Fruit fly (Drosophila melanogaster) whole organism, embryonic: Measurements from ENCODE around the gene CG13086.

Experiments
- CG11504 ChIP-seq: fragments of 200-800 bp; sonication (Bioruptor generic); optimal IDR thresholded peaks from 3 replicates; lab custom pipeline; 2019; ENCODE audit warnings: missing biosample characterization, mild to moderate bottlenecking, missing genetic modification characterization, moderate library complexity
- CG12769 ChIP-seq: fragments of 200-800 bp; sonication (Bioruptor generic); optimal IDR thresholded peaks from 2 replicates; lab custom pipeline; 2019; ENCODE audit warnings: missing biosample characterization, mild to moderate bottlenecking, missing genetic modification characterization, moderate library complexity
- CG13775 ChIP-seq: fragments of 200-800 bp; sonication (Bioruptor generic); optimal IDR thresholded peaks from 3 replicates; lab custom pipeline; 2017; ENCODE audit warnings: missing biosample characterization, mild to moderate bottlenecking, missing genetic modification characterization
- CG13894 ChIP-seq: fragments of 200-800 bp; sonication (Bioruptor generic); optimal IDR thresholded peaks from 3 replicates; lab custom pipeline; 2018; ENCODE audit warnings: missing biosample characterization, mild to moderate bottlenecking, missing genetic modification characterization, moderate library complexity
- CG15073 ChIP-seq: fragments of 200-800 bp; sonication (Bioruptor generic); optimal IDR thresholded peaks from 2 replicates; lab custom pipeline; 2016; ENCODE audit warnings: missing biosample characterization, missing genetic modification characterization
- CG2199 ChIP-seq: fragments of 200-800 bp; sonication (Bioruptor generic); IDR thresholded peaks from 3 replicates; pipeline ENCODE4 v1.3.6; 2022; ENCODE audit warnings: missing biosample characterization, missing genetic modification characterization
- CG2889 ChIP-seq: fragments of 200-800 bp; sonication (Bioruptor generic); IDR thresholded peaks from 3 replicates; pipeline ENCODE4 v1.3.6; 2022; ENCODE audit warnings: missing biosample characterization, missing genetic modification characterization
- CG34376 ChIP-seq: fragments of 200-800 bp; sonication (Bioruptor generic); optimal IDR thresholded peaks from 2 replicates; lab custom pipeline; 2018; ENCODE audit warnings: missing biosample characterization, mild to moderate bottlenecking, missing genetic modification characterization
- CG34422 ChIP-seq: fragments of 200-800 bp; sonication (Bioruptor generic); IDR thresholded peaks from 3 replicates; pipeline ENCODE4 v1.3.6; 2022; ENCODE audit warnings: missing biosample characterization, missing genetic modification characterization
- CG6654 ChIP-seq: fragments of 200-800 bp; sonication (Bioruptor generic); optimal IDR thresholded peaks from 2 replicates; lab custom pipeline; 2017; ENCODE audit warnings: missing biosample characterization, mild to moderate bottlenecking, missing genetic modification characterization
- CG6683 ChIP-seq: fragments of 200-800 bp; sonication (Bioruptor generic); optimal IDR thresholded peaks from 2 replicates; lab custom pipeline; 2017; ENCODE audit warnings: missing biosample characterization, mild to moderate bottlenecking, missing genetic modification characterization, missing genetic modification reagents
- CG6765 ChIP-seq: fragments of 200-800 bp; sonication (Bioruptor generic); optimal IDR thresholded peaks from 3 replicates; lab custom pipeline; 2017; ENCODE audit warnings: missing biosample characterization, mild to moderate bottlenecking, missing genetic modification characterization
- CG7786 ChIP-seq: fragments of 200-800 bp; sonication (Bioruptor generic); optimal IDR thresholded peaks from 2 replicates; lab custom pipeline; 2016; ENCODE audit warnings: missing biosample characterization, missing genetic modification characterization
- CG8290 ChIP-seq, 3 experiments: fragments of 200-800 bp; sonication (Bioruptor generic); optimal IDR thresholded peaks; 2 replicates each; lab custom pipeline; 2016 to 2019; ENCODE audit warnings: missing biosample characterization in 3 of 3, missing genetic modification characterization in 3 of 3, mild to moderate bottlenecking in 2 of 3, moderate library complexity in 1 of 3
- CG8388 ChIP-seq: fragments of 200-800 bp; sonication (Bioruptor generic); optimal IDR thresholded peaks from 2 replicates; lab custom pipeline; 2019; ENCODE audit warnings: missing biosample characterization, mild to moderate bottlenecking, missing genetic modification characterization, moderate library complexity
- CG9817 ChIP-seq: fragments of 200-800 bp; sonication (Bioruptor generic); optimal IDR thresholded peaks from 2 replicates; lab custom pipeline; 2018; ENCODE audit warnings: missing biosample characterization, mild to moderate bottlenecking, missing genetic modification characterization, moderate library complexity
- CTCF ChIP-seq: fragments of 200-800 bp; sonication (Bioruptor generic); optimal IDR thresholded peaks from 2 replicates; lab custom pipeline; 2017; ENCODE audit warnings: missing biosample characterization, mild to moderate bottlenecking, missing genetic modification characterization, moderate library complexity
- Med ChIP-seq: fragments of 200-800 bp; sonication (Bioruptor generic); peaks from one replicate; lab custom pipeline; 2016; ENCODE audit warnings: missing biosample characterization, missing genetic modification characterization, mild to moderate bottlenecking, inconsistent platforms, moderate library complexity
- Meics ChIP-seq: fragments of 200-800 bp; sonication (Bioruptor generic); optimal IDR thresholded peaks from 2 replicates; lab custom pipeline; 2017; ENCODE audit warnings: missing biosample characterization, mild to moderate bottlenecking, missing genetic modification characterization
- Pdp1 ChIP-seq, 2 experiments: fragments of 200-800 bp; sonication (Bioruptor generic); optimal IDR thresholded peaks; 3 replicates each; lab custom pipeline; 2016; ENCODE audit warnings: missing biosample characterization in 2 of 2, missing genetic modification characterization in 2 of 2, mild to moderate bottlenecking in 1 of 2, moderate library complexity in 1 of 2
- Rfx ChIP-seq: fragments of 200-800 bp; sonication (Bioruptor generic); IDR thresholded peaks from 2 replicates; pipeline ENCODE4 v1.3.6; 2022; ENCODE audit warnings: missing biosample characterization, missing genetic modification characterization
- Rx ChIP-seq: fragments of 200-800 bp; sonication (Bioruptor generic); IDR thresholded peaks from 2 replicates; pipeline ENCODE4 v1.3.6; 2022; ENCODE audit warnings: missing biosample characterization, missing genetic modification characterization
- Sox100B ChIP-seq: fragments of 200-800 bp; sonication (Bioruptor generic); optimal IDR thresholded peaks from 3 replicates; lab custom pipeline; 2018; ENCODE audit warnings: missing biosample characterization, mild to moderate bottlenecking, missing genetic modification characterization
- abd-A ChIP-seq: fragments of 200-800 bp; sonication (Bioruptor generic); optimal IDR thresholded peaks from 3 replicates; lab custom pipeline; 2019; ENCODE audit warnings: missing biosample characterization, mild to moderate bottlenecking, missing genetic modification characterization, moderate library complexity
- amos ChIP-seq: fragments of 200-800 bp; sonication (Bioruptor generic); IDR thresholded peaks from 2 replicates; pipeline ENCODE4 v1.3.6; 2022; ENCODE audit warnings: missing biosample characterization, missing genetic modification characterization; ENCODE audit not compliant: partially characterized antibody
- ase ChIP-seq: fragments of 200-800 bp; sonication (Bioruptor generic); IDR thresholded peaks from 3 replicates; pipeline ENCODE4 v1.3.6; 2022; ENCODE audit warnings: missing biosample characterization, missing genetic modification characterization
- btn ChIP-seq: fragments of 200-800 bp; sonication (Bioruptor generic); optimal IDR thresholded peaks from 2 replicates; lab custom pipeline; 2016; ENCODE audit warnings: missing biosample characterization, missing genetic modification characterization
- caup ChIP-seq: fragments of 200-800 bp; sonication (Bioruptor generic); optimal IDR thresholded peaks from 3 replicates; lab custom pipeline; 2017; ENCODE audit warnings: missing biosample characterization, mild to moderate bottlenecking, missing genetic modification characterization, moderate library complexity; ENCODE audit not compliant: severe bottlenecking
- chif ChIP-seq, 2 experiments: fragments of 200-800 bp; sonication (Bioruptor generic); optimal IDR thresholded peaks; 3 replicates each; lab custom pipeline; 2016; ENCODE audit warnings: missing biosample characterization in 2 of 2, missing genetic modification characterization in 2 of 2
- chinmo ChIP-seq: fragments of 200-800 bp; sonication (Bioruptor generic); IDR thresholded peaks from 4 replicates; pipeline ENCODE4 v1.3.6; 2022; ENCODE audit warnings: missing biosample characterization, missing genetic modification characterization; ENCODE audit not compliant: partially characterized antibody
- ems ChIP-seq: fragments of 200-800 bp; sonication (Bioruptor generic); optimal IDR thresholded peaks from 3 replicates; lab custom pipeline; 2016; ENCODE audit warnings: missing biosample characterization, missing genetic modification characterization
- fd3F ChIP-seq: fragments of 200-800 bp; sonication (Bioruptor generic); optimal IDR thresholded peaks from 2 replicates; lab custom pipeline; 2018; ENCODE audit warnings: missing biosample characterization, mild to moderate bottlenecking, missing genetic modification characterization, moderate library complexity
- fd64A ChIP-seq: fragments of 200-800 bp; sonication (Bioruptor generic); optimal IDR thresholded peaks from 3 replicates; lab custom pipeline; 2018; ENCODE audit warnings: missing biosample characterization, mild to moderate bottlenecking, missing genetic modification characterization
- gem ChIP-seq: fragments of 200-800 bp; sonication (Bioruptor generic); optimal IDR thresholded peaks from 2 replicates; lab custom pipeline; 2019; ENCODE audit warnings: missing biosample characterization, mild to moderate bottlenecking, missing genetic modification characterization, moderate library complexity
- grn ChIP-seq: fragments of 200-800 bp; sonication (Bioruptor generic); optimal IDR thresholded peaks from 3 replicates; lab custom pipeline; 2017; ENCODE audit warnings: missing biosample characterization, missing genetic modification characterization
- onecut ChIP-seq: fragments of 200-800 bp; sonication (Bioruptor generic); IDR thresholded peaks from 2 replicates; pipeline ENCODE4 v1.3.6; 2022; ENCODE audit warnings: missing biosample characterization, missing genetic modification characterization
- rib ChIP-seq: fragments of 200-800 bp; sonication (Bioruptor generic); IDR thresholded peaks from 2 replicates; pipeline ENCODE4 v1.3.6; 2022; ENCODE audit warnings: missing biosample characterization, missing genetic modification characterization
- sens ChIP-seq: fragments of 200-800 bp; sonication (Bioruptor generic); peaks from one replicate; lab custom pipeline; 2016; ENCODE audit warnings: missing biosample characterization, missing genetic modification characterization
- sisA ChIP-seq: fragments of 200-800 bp; sonication (Bioruptor generic); IDR thresholded peaks from 2 replicates; pipeline ENCODE4 v1.3.6; 2022; ENCODE audit warnings: missing biosample characterization, missing genetic modification characterization
- sr ChIP-seq: fragments of 200-800 bp; sonication (Bioruptor generic); IDR thresholded peaks from 3 replicates; pipeline ENCODE4 v1.3.6; 2022; ENCODE audit warnings: missing biosample characterization, missing genetic modification characterization
- sug ChIP-seq: fragments of 200-800 bp; optimal IDR thresholded peaks from 2 replicates; lab custom pipeline; 2019; ENCODE audit warnings: missing biosample characterization, mild to moderate bottlenecking, missing genetic modification characterization, moderate library complexity
- twi ChIP-seq: fragments of 200-800 bp; optimal IDR thresholded peaks from 2 replicates; lab custom pipeline; 2019; ENCODE audit warnings: missing biosample characterization, mild to moderate bottlenecking, missing genetic modification characterization, moderate library complexity

CG13086 gene

DNA sequence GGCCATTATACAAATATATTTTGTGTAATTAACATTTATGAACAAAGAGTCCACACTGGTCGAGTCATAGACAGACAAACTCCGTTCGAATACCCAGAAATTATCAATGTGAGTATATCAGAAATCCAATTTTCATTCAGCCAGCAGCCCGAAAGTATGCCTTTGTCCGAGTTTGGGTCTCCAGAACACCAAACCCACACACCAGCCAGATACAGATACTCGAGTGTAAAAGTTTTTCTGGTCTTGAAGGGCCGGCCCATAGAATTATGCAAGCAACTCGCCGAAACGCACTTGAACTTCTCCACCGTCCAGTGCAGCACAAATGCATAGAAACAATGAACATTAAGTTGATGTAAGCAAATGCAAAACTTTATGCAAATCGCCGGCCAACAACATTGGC, 14.4 kb downstream of the CG13086 start (continued):
- TF ChIP-seq CTCF (GFP tag; lab: Kevin White, UChicago) (peak; percentile 55), CG13775 (GFP tag; lab: Kevin White, UChicago) (no peak), btn (GFP tag; lab: Kevin White, UChicago) (no peak), caup (GFP tag; lab: Kevin White, UChicago) (no peak), twi (tag; lab: Kevin White, UChicago) (no peak), CG8290 (GFP tag; optimal IDR thresholded peaks at IDR 0.05; lab: Kevin White, UChicago) (no peak), CG8290 (tag; optimal IDR thresholded peaks at IDR 0.05; lab: Kevin White, UChicago) (peak in 1 of 2 experiments; percentile 15)
- TF ChIP-seq, all 482 proteins: peak for 10

DNA sequence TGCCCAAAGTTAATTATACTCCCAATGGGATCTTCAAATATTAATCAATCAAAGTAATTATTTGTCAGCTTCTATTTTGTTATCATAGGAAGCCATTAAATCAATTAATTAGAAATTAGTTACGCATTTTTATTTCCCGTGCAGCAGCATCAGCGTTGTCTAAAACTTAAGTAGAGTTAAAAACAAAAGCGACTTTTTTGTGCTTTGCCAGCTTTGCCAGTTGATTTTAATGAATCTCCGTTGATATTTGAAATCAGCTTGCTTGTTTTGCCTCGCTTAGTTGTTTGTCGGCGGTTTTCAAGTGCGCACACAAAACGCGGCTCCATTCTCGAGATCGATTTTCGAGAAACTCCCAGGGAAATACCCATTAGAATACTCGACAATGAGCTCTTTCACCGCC, 16.5 kb downstream of the CG13086 start, which contains the start of gene CG17350:
Gene CG17350 (plus strand): TSS at position 301 of the 400 bp plus-strand sequence.
- no peak for TF ChIP-seq onecut (GFP tag; lab: Robert Waterston, UW)
- peak; percentile 10 for TF ChIP-seq CG11504 (tag; lab: Kevin White, UChicago)
- TF ChIP-seq Med (GFP tag; lab: Kevin White, UChicago) = peak; percentile 38
- TF ChIP-seq sens (GFP tag; lab: Kevin White, UChicago) = peak; percentile 35
- TF ChIP-seq gem (tag; lab: Kevin White, UChicago) = peak; percentile 8

DNA sequence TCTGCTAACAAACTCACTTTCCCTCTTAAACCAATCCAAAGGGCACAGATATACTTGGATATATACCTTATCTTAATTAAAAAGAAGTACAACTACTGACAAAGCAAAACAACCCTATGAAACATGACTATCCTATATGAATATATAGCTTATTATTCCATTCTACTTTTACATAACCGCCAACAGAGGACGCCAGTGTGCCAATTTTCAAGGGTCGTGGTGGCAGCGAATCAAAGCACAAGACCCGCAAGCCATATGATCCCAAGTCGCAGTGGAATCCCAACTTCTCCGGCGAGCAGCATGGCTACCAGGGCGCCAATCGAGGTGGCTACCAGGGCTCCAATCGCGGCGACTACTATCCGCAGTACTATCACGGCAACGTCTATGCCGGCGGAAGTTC, 18.2 kb downstream of the CG13086 start:
- TF ChIP-seq CG7786 = no peak
- TF ChIP-seq Meics (GFP tag; lab: Kevin White, UChicago) = no peak
- no peak for TF ChIP-seq gem (tag; lab: Kevin White, UChicago)
- TF ChIP-seq sens (GFP tag; lab: Kevin White, UChicago) = peak; percentile 24
- no peak for TF ChIP-seq chif (GFP tag; optimal IDR thresholded peaks at IDR 0.05; lab: Kevin White, UChicago)
- TF ChIP-seq ase (GFP tag; lab: Robert Waterston, UW) = no peak
- peak; percentile 82 for TF ChIP-seq CTCF (GFP tag; lab: Kevin White, UChicago)
- no peak for TF ChIP-seq CG6683 (GFP tag; lab: Kevin White, UChicago)
- 0 out of 3 replicates have a peak, but pooled peaks have one; percentile 32 for TF ChIP-seq CG2199 (GFP tag; lab: Robert Waterston, UW)
- TF ChIP-seq rib (GFP tag; lab: Robert Waterston, UW) = no peak
- TF ChIP-seq Rfx (GFP tag; lab: Robert Waterston, UW) = peak; percentile 27; the same call in 1 of the 2 replicates
- TF ChIP-seq CG12769 (tag; lab: Kevin White, UChicago) = no peak

DNA sequence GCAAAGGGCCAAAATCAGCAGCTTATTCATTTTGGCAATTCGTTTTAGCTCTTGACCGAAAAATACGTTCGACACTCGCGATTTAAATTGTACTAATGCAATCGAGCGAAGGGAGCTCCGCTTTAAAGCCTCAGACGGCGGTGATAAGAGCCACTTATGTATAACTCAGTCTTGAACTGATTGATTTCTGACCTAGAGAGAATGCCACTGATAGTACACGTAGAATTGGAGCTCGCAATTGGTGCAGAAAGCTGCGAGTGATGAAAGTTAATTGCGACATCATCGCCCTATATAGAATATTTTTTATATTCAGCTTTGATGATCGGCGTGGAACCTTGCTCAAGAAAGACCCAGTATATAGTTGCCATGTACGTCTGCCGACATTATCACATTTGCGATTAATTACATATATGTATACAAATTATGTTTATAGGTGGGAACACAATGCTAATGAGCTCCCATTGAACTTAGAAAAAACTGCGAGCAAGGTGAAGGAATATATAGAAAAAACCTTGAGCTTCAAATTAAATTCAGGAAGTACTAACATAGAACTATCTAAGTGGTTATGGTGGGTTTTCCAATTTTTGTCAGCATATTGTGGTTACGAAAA, 22.0 kb downstream of the CG13086 start, which contains the start of gene fon:
Gene fon (minus strand): TSS at position 100 of the 610 bp plus-strand sequence.
- TF ChIP-seq chinmo (GFP tag; lab: Robert Waterston, UW) (0 out of 4 replicates have a peak, but pooled peaks have one; percentile 25), chif (GFP tag; optimal IDR thresholded peaks at IDR 0.05; lab: Kevin White, UChicago) (no peak), Rx (GFP tag; lab: Robert Waterston, UW) (no peak), CG34376 (GFP tag; lab: Kevin White, UChicago) (peak; percentile 76), Sox100B (no peak), sug (peak; percentile 4), Pdp1 (GFP tag; optimal IDR thresholded peaks at IDR 0.05; lab: Kevin White, UChicago) (peak in 1 of 2 experiments; percentile 57), Med (GFP tag; lab: Kevin White, UChicago) (peak; percentile 25)

DNA sequence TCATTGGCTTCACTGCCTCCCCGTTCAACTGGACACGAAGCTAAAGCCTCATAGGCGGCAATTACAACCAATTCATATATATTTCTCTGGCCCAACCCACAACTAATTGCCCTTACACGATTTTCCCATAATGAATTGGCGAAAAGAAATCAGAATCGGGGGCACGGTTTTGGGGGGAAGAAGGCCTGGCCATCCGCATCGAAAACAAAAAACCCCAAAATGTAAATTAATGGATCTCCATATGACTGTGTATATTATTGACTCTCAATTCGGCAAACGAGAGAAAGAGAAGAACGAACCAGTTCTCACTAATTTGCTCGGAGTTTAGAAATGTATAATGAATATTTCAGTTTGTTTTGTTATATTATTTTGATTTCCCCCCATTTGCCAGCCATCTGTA, 24.8 kb downstream of the CG13086 start:
- TF ChIP-seq fd64A (GFP tag; lab: Kevin White, UChicago) = no peak
- TF ChIP-seq CG9817 = no peak
- TF ChIP-seq CG6765 = no peak
- no peak for TF ChIP-seq ems (GFP tag; lab: Kevin White, UChicago)
- TF ChIP-seq Med (GFP tag; lab: Kevin White, UChicago) = peak; percentile 48
- peak; percentile 20 for TF ChIP-seq abd-A (tag; lab: Kevin White, UChicago)
- TF ChIP-seq CG2889 (GFP tag; lab: Robert Waterston, UW) = no peak
- no peak for TF ChIP-seq grn (GFP tag; lab: Kevin White, UChicago)
- no peak for TF ChIP-seq CG8388 (GFP tag; lab: Kevin White, UChicago)
- no peak for TF ChIP-seq CG15073 (GFP tag; lab: Kevin White, UChicago)
- no peak for TF ChIP-seq amos (GFP tag; lab: Robert Waterston, UW)
- TF ChIP-seq CG34422 = no peak
- no peak for TF ChIP-seq sisA (GFP tag; lab: Robert Waterston, UW)
- no peak for TF ChIP-seq CG6654 (GFP tag; lab: Kevin White, UChicago)
- peak; percentile 76 for TF ChIP-seq CG13894
- no peak for TF ChIP-seq sr (GFP tag; lab: Robert Waterston, UW)
- TF ChIP-seq fd3F = no peak
